Worm (Caenorhabditis elegans): ENCODE results near the gene T02D1.9.

The T02D1.9 gene

DNA sequence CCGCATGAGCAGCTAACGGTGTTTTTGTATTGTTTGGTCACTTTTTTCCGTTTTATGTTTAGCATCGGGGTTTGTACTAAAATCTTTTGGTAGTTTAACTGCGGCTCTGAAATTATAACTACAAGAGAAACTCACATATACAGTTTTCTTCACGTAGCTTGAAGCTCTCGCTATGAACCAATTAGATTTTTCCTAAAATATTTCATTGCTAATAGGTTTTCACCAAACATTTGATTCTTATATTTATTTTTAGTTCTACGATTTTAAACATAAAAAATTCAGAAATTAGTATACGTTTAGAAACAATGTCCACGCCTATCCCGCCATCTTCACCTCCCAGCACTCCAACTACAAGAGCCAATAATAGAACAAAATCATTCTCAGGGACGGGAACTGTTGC, 20.0 kb upstream of the T02D1.9 start, which contains the start of gene C06A12.3:
Gene C06A12.3, plus strand, starts transcription at position 301 of the 400 bp plus-strand sequence.
- TF ChIP-seq sea-1 (GFP tag; conservative IDR thresholded peaks at IDR 0.05) (no peak), hmg-4 (GFP tag; optimal IDR thresholded peaks at IDR 0.05) (no peak), B0310.2 (tag; optimal IDR thresholded peaks at IDR 0.05) (no peak), ceh-36 (tag; optimal IDR thresholded peaks at IDR 0.05) (no peak), F13C5.2 (tag; optimal IDR thresholded peaks at IDR 0.05) (no peak), ama-1 (optimal IDR thresholded peaks at IDR 0.05) (no peak), flt-1 (GFP tag; IDR thresholded peaks at IDR 0.05) (no peak), ceh-13 (GFP tag; optimal IDR thresholded peaks at IDR 0.05) (no peak), tbx-11 (GFP tag; IDR thresholded peaks at IDR 0.05) (no peak), ets-7 (tag; optimal IDR thresholded peaks at IDR 0.05) (no peak), pes-1 (GFP tag; IDR thresholded peaks at IDR 0.05) (no peak), hnd-1 (tag; optimal IDR thresholded peaks at IDR 0.05) (no peak), tbx-37 (GFP tag; conservative IDR thresholded peaks at IDR 0.05) (no peak)

DNA sequence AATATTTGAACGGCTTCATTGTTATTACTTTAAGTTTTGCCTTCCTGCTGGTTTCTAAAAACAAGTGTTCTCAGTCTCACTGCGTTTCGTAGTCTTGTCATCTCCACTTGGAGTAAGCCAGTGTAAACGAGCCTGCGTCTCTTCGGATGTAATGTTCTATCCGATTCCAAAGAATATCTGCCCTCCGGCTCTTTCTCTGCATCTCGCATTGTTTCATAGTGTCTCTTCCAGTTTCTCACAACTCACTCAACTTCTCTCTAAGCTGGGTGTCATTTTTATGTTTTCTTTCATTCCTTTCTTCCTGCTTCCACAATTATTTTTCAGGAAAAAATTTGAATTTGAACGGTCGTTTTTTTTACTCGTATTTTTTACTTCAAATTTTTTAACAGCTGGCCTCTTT, 19.6 kb upstream of the T02D1.9 start:
- TF ChIP-seq hmbx-1 (tag; optimal IDR thresholded peaks at IDR 0.05): no peak
- no peak for TF ChIP-seq pes-1 (GFP tag; IDR thresholded peaks at IDR 0.05)
- no peak for TF ChIP-seq sea-1 (GFP tag; conservative IDR thresholded peaks at IDR 0.05)
- no peak for TF ChIP-seq tbx-37 (GFP tag; conservative IDR thresholded peaks at IDR 0.05)
- no peak for TF ChIP-seq ets-7 (tag; optimal IDR thresholded peaks at IDR 0.05)
- no peak for TF ChIP-seq scrt-1 (GFP tag; IDR thresholded peaks at IDR 0.05)
- no peak for TF ChIP-seq ceh-36 (tag; optimal IDR thresholded peaks at IDR 0.05)
- no peak for TF ChIP-seq ama-1 (optimal IDR thresholded peaks at IDR 0.05)
- no peak for TF ChIP-seq ceh-13 (GFP tag; optimal IDR thresholded peaks at IDR 0.05)
- no peak for TF ChIP-seq tbx-11 (GFP tag; IDR thresholded peaks at IDR 0.05)
- no peak for TF ChIP-seq aly-1 (tag; optimal IDR thresholded peaks at IDR 0.05)
- no peak for TF ChIP-seq hnd-1 (tag; optimal IDR thresholded peaks at IDR 0.05)
- TF ChIP-seq B0310.2 (tag; optimal IDR thresholded peaks at IDR 0.05): no peak
- no peak for TF ChIP-seq flt-1 (GFP tag; IDR thresholded peaks at IDR 0.05)
- no peak for TF ChIP-seq tra-4 (tag; optimal IDR thresholded peaks at IDR 0.05)
- no peak for TF ChIP-seq F13C5.2 (tag; optimal IDR thresholded peaks at IDR 0.05)

DNA sequence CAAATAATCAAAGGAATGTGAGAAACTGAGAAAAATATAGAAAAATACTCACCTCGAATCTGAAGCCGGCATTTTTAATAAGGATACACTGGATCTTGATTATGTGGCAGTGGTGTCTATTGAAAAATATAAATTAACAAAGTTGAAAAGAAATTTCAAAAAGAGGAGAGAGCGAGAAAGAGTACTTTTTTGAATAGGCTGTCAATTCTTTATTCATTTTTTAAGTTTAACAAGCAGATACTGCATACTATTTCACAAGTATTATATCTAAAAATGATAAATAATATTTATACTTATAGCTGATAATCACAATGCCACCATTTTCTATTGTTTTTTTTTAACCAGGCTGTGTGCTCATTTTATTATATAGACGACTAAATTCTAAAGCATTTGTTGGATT, 10.3 kb upstream of the T02D1.9 start, which contains the start of gene npr-26:
Gene npr-26, minus strand, starts transcription at position 101 of the 400 bp plus-strand sequence.
- TF ChIP-seq tbx-11 (GFP tag; IDR thresholded peaks at IDR 0.05) (no peak), tbx-37 (GFP tag; conservative IDR thresholded peaks at IDR 0.05) (no peak), F13C5.2 (tag; optimal IDR thresholded peaks at IDR 0.05) (no peak)

DNA sequence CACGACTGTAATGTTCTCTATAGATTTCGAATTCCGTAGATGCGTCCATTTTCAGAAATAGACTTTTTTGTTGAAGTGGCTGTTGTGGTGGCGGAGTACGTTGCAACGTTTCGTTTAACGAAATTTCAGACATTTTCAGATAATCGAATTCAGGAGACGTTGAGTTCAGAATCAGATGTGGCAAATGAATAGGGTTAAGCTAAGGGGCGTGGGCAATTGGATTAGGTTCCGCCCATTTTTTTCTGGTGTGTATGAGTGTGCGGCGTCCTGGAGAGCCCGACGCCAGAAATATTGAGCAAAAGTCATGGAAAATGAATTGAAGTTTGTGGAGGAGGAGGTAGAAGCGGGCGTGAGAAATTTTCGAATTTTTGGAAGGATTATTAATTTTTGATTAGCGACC, 6.0 kb upstream of the T02D1.9 start:
- TF ChIP-seq pes-1 (GFP tag; IDR thresholded peaks at IDR 0.05) (no peak), ceh-36 (tag; optimal IDR thresholded peaks at IDR 0.05) (no peak), hnd-1 (tag; optimal IDR thresholded peaks at IDR 0.05) (no peak), B0310.2 (tag; optimal IDR thresholded peaks at IDR 0.05) (no peak), sea-1 (GFP tag; conservative IDR thresholded peaks at IDR 0.05) (no peak), tbx-37 (GFP tag; conservative IDR thresholded peaks at IDR 0.05) (no peak), ama-1 (optimal IDR thresholded peaks at IDR 0.05) (no peak), hmbx-1 (tag; optimal IDR thresholded peaks at IDR 0.05) (no peak), flt-1 (GFP tag; IDR thresholded peaks at IDR 0.05) (no peak), scrt-1 (GFP tag; IDR thresholded peaks at IDR 0.05) (no peak), tbx-11 (GFP tag; IDR thresholded peaks at IDR 0.05) (no peak), aly-1 (tag; optimal IDR thresholded peaks at IDR 0.05) (no peak), ets-7 (tag; optimal IDR thresholded peaks at IDR 0.05) (no peak), ceh-13 (GFP tag; optimal IDR thresholded peaks at IDR 0.05) (no peak), tra-4 (tag; optimal IDR thresholded peaks at IDR 0.05) (no peak), hmg-4 (GFP tag; optimal IDR thresholded peaks at IDR 0.05) (no peak), F13C5.2 (tag; optimal IDR thresholded peaks at IDR 0.05) (no peak)

DNA sequence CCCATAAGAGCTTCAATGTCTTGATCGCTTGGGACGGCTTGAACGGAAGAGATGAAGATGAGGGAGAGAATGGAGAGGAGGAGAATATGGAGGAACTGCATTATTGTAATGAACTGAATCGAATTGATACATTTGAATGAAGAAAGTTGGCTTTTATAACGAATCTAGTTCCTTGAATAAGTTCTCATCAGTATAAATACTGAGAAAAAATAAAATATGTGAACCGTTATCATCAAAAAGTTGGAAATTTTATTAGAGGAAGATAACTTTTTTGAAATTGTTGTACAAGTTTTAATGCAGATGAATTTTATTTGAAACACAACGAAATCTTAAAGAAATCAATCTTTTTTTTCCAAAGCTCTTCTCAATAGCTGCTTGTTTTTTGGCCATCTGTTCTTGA, 366 bp downstream of the T02D1.9 start, which contains the start of gene T02D1.7:
Gene T02D1.7, minus strand, starts transcription at position 101 of the 400 bp plus-strand sequence.
- no peak for TF ChIP-seq tbx-37 (GFP tag; conservative IDR thresholded peaks at IDR 0.05)
- no peak for TF ChIP-seq aly-1 (tag; optimal IDR thresholded peaks at IDR 0.05)
- TF ChIP-seq hmg-4 (GFP tag; optimal IDR thresholded peaks at IDR 0.05): no peak
- TF ChIP-seq ama-1 (optimal IDR thresholded peaks at IDR 0.05): no peak

DNA sequence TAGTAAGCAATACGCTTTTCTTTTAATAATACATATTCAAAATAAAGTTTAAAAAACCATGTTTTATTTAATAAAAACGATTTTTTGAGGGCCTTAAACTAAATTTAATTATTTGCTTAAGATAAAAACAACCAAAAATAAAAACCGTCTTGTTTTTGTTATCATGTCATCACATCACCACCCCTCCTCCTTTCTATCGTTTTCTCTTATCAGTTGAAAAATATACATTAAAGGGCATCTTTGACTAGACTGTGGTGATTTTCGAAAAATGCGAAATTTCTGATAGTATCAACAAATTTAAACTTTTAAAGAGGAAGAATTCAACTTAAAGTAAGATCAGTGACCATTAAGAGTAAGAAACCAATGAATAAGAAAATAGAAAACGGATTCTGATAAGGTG, 1.3 kb downstream of the T02D1.9 start:
- TF ChIP-seq tbx-11 (GFP tag; IDR thresholded peaks at IDR 0.05) (no peak), aly-1 (tag; optimal IDR thresholded peaks at IDR 0.05) (no peak), flt-1 (GFP tag; IDR thresholded peaks at IDR 0.05) (no peak), sea-1 (GFP tag; conservative IDR thresholded peaks at IDR 0.05) (no peak), ama-1 (optimal IDR thresholded peaks at IDR 0.05) (no peak), ets-7 (tag; optimal IDR thresholded peaks at IDR 0.05) (no peak), hnd-1 (tag; optimal IDR thresholded peaks at IDR 0.05) (no peak), ceh-13 (GFP tag; optimal IDR thresholded peaks at IDR 0.05) (no peak), tbx-37 (GFP tag; conservative IDR thresholded peaks at IDR 0.05) (no peak), B0310.2 (tag; optimal IDR thresholded peaks at IDR 0.05) (no peak), F13C5.2 (tag; optimal IDR thresholded peaks at IDR 0.05) (no peak), scrt-1 (GFP tag; IDR thresholded peaks at IDR 0.05) (no peak), pes-1 (GFP tag; IDR thresholded peaks at IDR 0.05) (no peak), hmg-4 (GFP tag; optimal IDR thresholded peaks at IDR 0.05) (no peak), tra-4 (tag; optimal IDR thresholded peaks at IDR 0.05) (no peak)

DNA sequence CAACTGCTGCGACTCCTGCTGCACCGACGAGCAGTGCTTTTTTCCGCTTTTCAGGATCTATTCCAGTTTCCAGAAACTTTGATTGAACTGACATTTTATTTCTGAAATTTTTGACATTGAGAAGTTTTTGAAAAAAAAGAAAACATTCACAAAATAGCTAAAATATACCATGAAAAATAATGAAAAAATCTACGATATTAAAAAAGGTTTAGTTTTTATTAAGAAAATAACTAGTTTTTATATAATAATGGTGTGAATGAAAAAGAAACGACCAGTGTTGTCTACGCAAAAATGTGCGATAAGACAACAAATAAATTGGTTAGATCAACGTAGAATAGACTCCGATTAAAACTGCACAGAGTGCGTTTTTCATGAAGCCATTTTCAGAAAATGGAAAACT, 1.9 kb downstream of the T02D1.9 start, which contains the start of gene pmp-4:
Gene pmp-4, minus strand, starts transcription at position 101 of the 400 bp plus-strand sequence.
- TF ChIP-seq hmbx-1 (tag; optimal IDR thresholded peaks at IDR 0.05) (no peak), aly-1 (tag; optimal IDR thresholded peaks at IDR 0.05) (no peak), flt-1 (GFP tag; IDR thresholded peaks at IDR 0.05) (no peak), tbx-11 (GFP tag; IDR thresholded peaks at IDR 0.05) (no peak), F13C5.2 (tag; optimal IDR thresholded peaks at IDR 0.05) (no peak), ceh-36 (tag; optimal IDR thresholded peaks at IDR 0.05) (no peak), sea-1 (GFP tag; conservative IDR thresholded peaks at IDR 0.05) (no peak), scrt-1 (GFP tag; IDR thresholded peaks at IDR 0.05) (no peak), ceh-13 (GFP tag; optimal IDR thresholded peaks at IDR 0.05) (no peak)

DNA sequence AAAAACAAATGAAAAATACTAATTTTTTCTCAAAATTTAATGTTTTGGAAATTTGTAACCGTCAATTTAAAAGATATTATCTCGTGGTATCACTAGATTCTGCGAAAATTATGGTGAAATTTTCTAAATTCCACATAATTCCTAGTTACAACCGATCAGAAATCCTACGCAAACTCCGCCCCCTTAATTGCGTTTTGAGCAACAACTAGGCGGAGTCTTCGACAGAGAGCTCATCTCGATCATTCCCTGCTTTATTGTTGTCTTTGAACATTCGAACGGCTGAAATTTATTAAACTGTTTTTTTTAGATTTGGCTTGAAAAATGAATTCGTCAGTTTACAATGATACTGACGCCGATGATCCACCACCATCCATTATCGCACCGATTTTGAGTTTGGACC, 7.9 kb downstream of the T02D1.9 start, which contains the start of gene T02D1.4:
Gene T02D1.4, plus strand, starts transcription at position 301 of the 400 bp plus-strand sequence.
- TF ChIP-seq scrt-1 (GFP tag; IDR thresholded peaks at IDR 0.05) (no peak), ets-7 (tag; optimal IDR thresholded peaks at IDR 0.05) (no peak), tbx-37 (GFP tag; conservative IDR thresholded peaks at IDR 0.05) (no peak), pes-1 (GFP tag; IDR thresholded peaks at IDR 0.05) (no peak), sea-1 (GFP tag; conservative IDR thresholded peaks at IDR 0.05) (no peak), ceh-13 (GFP tag; optimal IDR thresholded peaks at IDR 0.05) (no peak), tbx-11 (GFP tag; IDR thresholded peaks at IDR 0.05) (no peak)
